Worm (Caenorhabditis elegans): ENCODE results near the gene kat-1.

ce11 chrII:7111012-7111656, 37.5 kb downstream of the kat-1 start:
- TF ChIP-seq egl-27 (tag; optimal IDR thresholded peaks at IDR 0.05) (no peak), fkh-10 (GFP tag; optimal IDR thresholded peaks at IDR 0.05) (peak; percentile 60)

Data from whole organism, L3 larva.